Fruit fly (Drosophila melanogaster): ENCODE results near the gene ifc.

Gene ifc

DNA sequence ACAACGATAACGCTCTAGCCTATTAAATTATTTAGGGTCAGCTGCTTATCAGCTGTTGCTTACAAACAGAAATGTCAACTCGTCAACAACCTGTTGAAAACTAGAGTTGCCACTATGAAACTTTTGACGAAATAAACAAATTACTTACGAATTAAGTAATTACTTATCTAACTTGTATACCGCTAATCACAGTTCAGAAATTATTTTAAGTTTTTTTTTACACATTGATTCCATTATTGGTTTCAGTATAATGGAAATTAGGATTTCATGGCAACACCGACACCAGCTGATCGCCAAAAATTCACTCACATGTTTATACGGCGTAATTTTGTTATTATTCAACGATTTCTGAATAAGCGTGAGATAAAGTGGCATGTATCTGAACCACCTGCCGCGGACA lies 51.7 kb downstream of the ifc start, which contains the start of the genes CG9117 and CG31643 (continued):
- TF ChIP-seq Mes4 (GFP tag; optimal IDR thresholded peaks at IDR 0.05) (peak; percentile 30), NfI (GFP tag; optimal IDR thresholded peaks at IDR 0.05) (peak; percentile 63), CG10366 (GFP tag; IDR thresholded peaks at IDR 0.05) (peak; percentile 35), phol (tag; optimal IDR thresholded peaks at IDR 0.05) (peak; percentile 69), Camta (GFP tag; optimal IDR thresholded peaks at IDR 0.05) (peak; percentile 62), exex (tag; optimal IDR thresholded peaks at IDR 0.05) (peak; percentile 60), CG9727 (GFP tag; optimal IDR thresholded peaks at IDR 0.05) (peak; percentile 51), CG13287 (GFP tag; IDR thresholded peaks at IDR 0.05; ENCODE audit: partially characterized antibody) (peak; percentile 62), Dek (tag; optimal IDR thresholded peaks at IDR 0.05) (peak; percentile 10), CG6683 (GFP tag; optimal IDR thresholded peaks at IDR 0.05) (peak; percentile 29), CG4617 (GFP tag; optimal IDR thresholded peaks at IDR 0.05; ENCODE audit: borderline replicate concordance) (peak; percentile 51), CG42726 (GFP tag; IDR thresholded peaks at IDR 0.05; ENCODE audit: partially characterized antibody) (no peak), crc (GFP tag; optimal IDR thresholded peaks at IDR 0.05) (peak; percentile 4), CG10543 (GFP tag; optimal IDR thresholded peaks at IDR 0.05) (no peak), nom (GFP tag; optimal IDR thresholded peaks at IDR 0.05) (peak; percentile 32), en (GFP tag; optimal IDR thresholded peaks at IDR 0.05) (no peak), CG17912 (GFP tag; optimal IDR thresholded peaks at IDR 0.05) (peak; percentile 12), CG14710 (tag; optimal IDR thresholded peaks at IDR 0.05) (peak; percentile 88), tin (GFP tag; optimal IDR thresholded peaks at IDR 0.05) (peak; percentile 38), CG14441 (GFP tag; IDR thresholded peaks at IDR 0.05) (peak; percentile 29; the same call in 1 of the 2 replicates), CG13424 (tag; optimal IDR thresholded peaks at IDR 0.05) (peak; percentile 69), CG2678 (tag; optimal IDR thresholded peaks at IDR 0.05) (no peak), grau (tag; optimal IDR thresholded peaks at IDR 0.05) (peak; percentile 56), CG12391 (tag; optimal IDR thresholded peaks at IDR 0.05) (peak; percentile 76), CG17829 (tag; optimal IDR thresholded peaks at IDR 0.05) (peak; percentile 20), onecut (GFP tag; IDR thresholded peaks at IDR 0.05) (no peak), esg (GFP tag; conservative IDR thresholded peaks at IDR 0.05) (0 out of 2 replicates have a peak, but pooled peaks have one; percentile 7), MBD-R2 (GFP tag; IDR thresholded peaks at IDR 0.05) (peak; percentile 82), pzg (GFP tag; optimal IDR thresholded peaks at IDR 0.05) (peak; percentile 64), Blimp-1 (GFP tag; optimal IDR thresholded peaks at IDR 0.05) (no peak), dmrt11E (tag; optimal IDR thresholded peaks at IDR 0.05) (peak; percentile 48), fd64A (GFP tag; optimal IDR thresholded peaks at IDR 0.05) (no peak), CG30020 (tag; optimal IDR thresholded peaks at IDR 0.05) (peak; percentile 8), cato (GFP tag; optimal IDR thresholded peaks at IDR 0.05; ENCODE audit: borderline replicate concordance) (peak; percentile 18), corto (GFP tag; optimal IDR thresholded peaks at IDR 0.05) (no peak), CG4404 (GFP tag; IDR thresholded peaks at IDR 0.05) (no peak), Sox102F (GFP tag; optimal IDR thresholded peaks at IDR 0.05) (no peak), pnt (GFP tag; optimal IDR thresholded peaks at IDR 0.05) (peak; percentile 39), CG10209 (GFP tag; optimal IDR thresholded peaks at IDR 0.05) (peak; percentile 20), ems (GFP tag; optimal IDR thresholded peaks at IDR 0.05) (peak; percentile 52), Hmx (GFP tag; optimal IDR thresholded peaks at IDR 0.05) (no peak), ERR (GFP tag; optimal IDR thresholded peaks at IDR 0.05) (no peak), nerfin-1 (tag; optimal IDR thresholded peaks at IDR 0.05) (peak; percentile 61), CG7786 (GFP tag; optimal IDR thresholded peaks at IDR 0.05) (peak; percentile 55), Elba2 (GFP tag; optimal IDR thresholded peaks at IDR 0.05) (peak; percentile 10), CG30403 (GFP tag; optimal IDR thresholded peaks at IDR 0.05) (peak; percentile 70), sens (GFP tag) (peak; percentile 97), sob (GFP tag; IDR thresholded peaks at IDR 0.05) (peak; percentile 58; the same call in 1 of the 2 replicates), lilli (GFP tag; optimal IDR thresholded peaks at IDR 0.05) (peak; percentile 82), gro (GFP tag; optimal IDR thresholded peaks at IDR 0.05) (peak; percentile 64)

Measured in whole organism, embryonic.